Fruit fly (Drosophila melanogaster) whole organism, embryonic: ENCODE results near the gene Sdhaf3.

Experiments
- Abd-B ChIP-seq: fragments of 200-800 bp; sonication (Bioruptor generic); optimal IDR thresholded peaks from 2 replicates; lab custom pipeline; 2018; ENCODE audit warnings: missing biosample characterization, mild to moderate bottlenecking, missing genetic modification characterization, moderate library complexity
- Antp ChIP-seq: fragments of 200-800 bp; sonication (Bioruptor generic); optimal IDR thresholded peaks from 3 replicates; lab custom pipeline; 2016; ENCODE audit warnings: missing biosample characterization, missing genetic modification characterization
- BEAF-32 ChIP-seq: fragments of 200-800 bp; sonication (Bioruptor generic); optimal IDR thresholded peaks from 3 replicates; lab custom pipeline; 2017; ENCODE audit warnings: missing biosample characterization, missing genetic modification characterization, mild to moderate bottlenecking, moderate library complexity, missing genetic modification reagents
- CG10147 ChIP-seq: fragments of 200-800 bp; sonication (Bioruptor generic); optimal IDR thresholded peaks from 2 replicates; lab custom pipeline; 2019; ENCODE audit warnings: missing biosample characterization, mild to moderate bottlenecking, missing genetic modification characterization, moderate library complexity
- CG10366 ChIP-seq: fragments of 200-800 bp; sonication (Bioruptor generic); IDR thresholded peaks from 2 replicates; pipeline ENCODE4 v1.3.6; 2022; ENCODE audit warnings: missing biosample characterization, missing genetic modification characterization
- CG11247 ChIP-seq: fragments of 200-800 bp; sonication (Bioruptor generic); IDR thresholded peaks from 2 replicates; pipeline ENCODE4 v1.3.6; 2022; ENCODE audit warnings: missing biosample characterization, missing genetic modification characterization
- CG11398 ChIP-seq: fragments of 200-800 bp; sonication (Bioruptor generic); optimal IDR thresholded peaks from 2 replicates; lab custom pipeline; 2016; ENCODE audit warnings: missing biosample characterization, missing genetic modification characterization
- CG12104 ChIP-seq: fragments of 200-800 bp; sonication (Bioruptor generic); optimal IDR thresholded peaks from 3 replicates; lab custom pipeline; 2016; ENCODE audit warnings: missing biosample characterization, missing genetic modification characterization
- CG12236 ChIP-seq: fragments of 200-800 bp; sonication (Bioruptor generic); optimal IDR thresholded peaks from 2 replicates; lab custom pipeline; 2016; ENCODE audit warnings: missing biosample characterization, missing genetic modification characterization
- CG12391 ChIP-seq: fragments of 200-800 bp; sonication (Bioruptor generic); optimal IDR thresholded peaks from 3 replicates; lab custom pipeline; 2018; ENCODE audit warnings: missing biosample characterization, mild to moderate bottlenecking, missing genetic modification characterization, moderate library complexity
- CG12942 ChIP-seq: fragments of 200-800 bp; sonication (Bioruptor generic); optimal IDR thresholded peaks from 3 replicates; lab custom pipeline; 2016; ENCODE audit warnings: missing biosample characterization, missing genetic modification characterization
- CG14965 ChIP-seq: fragments of 200-800 bp; sonication (Bioruptor generic); optimal IDR thresholded peaks from 2 replicates; lab custom pipeline; 2016; ENCODE audit warnings: missing biosample characterization, missing genetic modification characterization, borderline replicate concordance
- CG16815 ChIP-seq: fragments of 200-800 bp; sonication (Bioruptor generic); optimal IDR thresholded peaks from 3 replicates; lab custom pipeline; 2017; ENCODE audit warnings: missing biosample characterization, mild to moderate bottlenecking, missing genetic modification characterization
- CG2199 ChIP-seq: fragments of 200-800 bp; sonication (Bioruptor generic); IDR thresholded peaks from 3 replicates; pipeline ENCODE4 v1.3.6; 2022; ENCODE audit warnings: missing biosample characterization, missing genetic modification characterization
- CG30431 ChIP-seq: fragments of 200-800 bp; sonication (Bioruptor generic); optimal IDR thresholded peaks from 2 replicates; lab custom pipeline; 2017; ENCODE audit warnings: missing biosample characterization, missing genetic modification characterization
- CG34224 ChIP-seq: fragments of 200-800 bp; sonication (Bioruptor generic); IDR thresholded peaks from 3 replicates; pipeline ENCODE4 v1.3.6; 2022; ENCODE audit warnings: missing biosample characterization, missing genetic modification characterization; ENCODE audit not compliant: partially characterized antibody
- CG4282 ChIP-seq: fragments of 200-800 bp; sonication (Bioruptor generic); optimal IDR thresholded peaks from 2 replicates; lab custom pipeline; 2016; ENCODE audit warnings: missing biosample characterization, missing genetic modification characterization
- CG4854 ChIP-seq: fragments of 200-800 bp; sonication (Bioruptor generic); optimal IDR thresholded peaks from 2 replicates; lab custom pipeline; 2016; ENCODE audit warnings: missing biosample characterization, missing genetic modification characterization, inconsistent platforms
- CG6683 ChIP-seq: fragments of 200-800 bp; sonication (Bioruptor generic); optimal IDR thresholded peaks from 2 replicates; lab custom pipeline; 2017; ENCODE audit warnings: missing biosample characterization, mild to moderate bottlenecking, missing genetic modification characterization, missing genetic modification reagents
- CG6689 ChIP-seq: fragments of 200-800 bp; sonication (Bioruptor generic); IDR thresholded peaks from 2 replicates; pipeline ENCODE4 v1.3.6; 2022; ENCODE audit warnings: missing biosample characterization, missing genetic modification characterization
- CG9215 ChIP-seq: fragments of 200-800 bp; sonication (Bioruptor generic); IDR thresholded peaks from 2 replicates; pipeline ENCODE4 v1.3.6; 2022; ENCODE audit warnings: missing biosample characterization, missing genetic modification characterization
- E2f1 ChIP-seq: fragments of 200-800 bp; sonication (Bioruptor generic); IDR thresholded peaks from 2 replicates; pipeline ENCODE4 v1.3.6; 2022; ENCODE audit warnings: missing biosample characterization, missing genetic modification characterization
- H15 ChIP-seq: fragments of 200-800 bp; sonication (Bioruptor generic); IDR thresholded peaks from 3 replicates; pipeline ENCODE4 v1.3.6; 2022; ENCODE audit warnings: missing biosample characterization, missing genetic modification characterization
- H2.0 ChIP-seq: fragments of 200-800 bp; sonication (Bioruptor generic); IDR thresholded peaks from 2 replicates; pipeline ENCODE4 v1.3.6; 2022; ENCODE audit warnings: missing biosample characterization, missing genetic modification characterization
- HHEX ChIP-seq: fragments of 200-800 bp; sonication (Bioruptor generic); optimal IDR thresholded peaks from 3 replicates; lab custom pipeline; 2017; ENCODE audit warnings: missing biosample characterization, mild to moderate bottlenecking, missing genetic modification characterization, missing genetic modification reagents
- HmgZ ChIP-seq: fragments of 200-800 bp; sonication (Bioruptor generic); optimal IDR thresholded peaks from 2 replicates; lab custom pipeline; 2018; ENCODE audit warnings: missing biosample characterization, mild to moderate bottlenecking, missing genetic modification characterization
- MBD-R2 ChIP-seq: fragments of 200-800 bp; sonication (Bioruptor generic); IDR thresholded peaks from 2 replicates; pipeline ENCODE4 v1.3.6; 2022; ENCODE audit warnings: missing biosample characterization, missing genetic modification characterization
- Mrtf ChIP-seq: fragments of 200-800 bp; sonication (Bioruptor generic); IDR thresholded peaks from 3 replicates; pipeline ENCODE4 v1.3.6; 2022; ENCODE audit warnings: missing biosample characterization, missing genetic modification characterization
- Ravus ChIP-seq: fragments of 200-800 bp; sonication (Bioruptor generic); IDR thresholded peaks from 2 replicates; pipeline ENCODE4 v1.3.6; 2022; ENCODE audit warnings: missing biosample characterization, missing genetic modification characterization
- Rfx ChIP-seq: fragments of 200-800 bp; sonication (Bioruptor generic); IDR thresholded peaks from 2 replicates; pipeline ENCODE4 v1.3.6; 2022; ENCODE audit warnings: missing biosample characterization, missing genetic modification characterization
- Rx ChIP-seq: fragments of 200-800 bp; sonication (Bioruptor generic); IDR thresholded peaks from 2 replicates; pipeline ENCODE4 v1.3.6; 2022; ENCODE audit warnings: missing biosample characterization, missing genetic modification characterization
- YL-1 ChIP-seq: fragments of 200-800 bp; sonication (Bioruptor generic); optimal IDR thresholded peaks from 3 replicates; lab custom pipeline; 2017; ENCODE audit warnings: missing biosample characterization, mild to moderate bottlenecking, missing genetic modification characterization
- aop ChIP-seq: fragments of 200-800 bp; sonication (Bioruptor generic); IDR thresholded peaks from 2 replicates; pipeline ENCODE4 v1.3.6; 2022; ENCODE audit warnings: missing biosample characterization, missing genetic modification characterization
- danr ChIP-seq: fragments of 200-800 bp; sonication (Bioruptor generic); IDR thresholded peaks from 2 replicates; pipeline ENCODE4 v1.3.6; 2022; ENCODE audit warnings: missing biosample characterization, missing genetic modification characterization
- dysf ChIP-seq: fragments of 200-800 bp; sonication (Bioruptor generic); IDR thresholded peaks from 3 replicates; pipeline ENCODE4 v1.3.6; 2022; ENCODE audit warnings: missing biosample characterization, missing genetic modification characterization
- esg ChIP-seq: fragments of 200-800 bp; sonication (Bioruptor generic); conservative IDR thresholded peaks from 2 replicates; pipeline ENCODE4 v1.3.6; 2022; ENCODE audit warnings: missing biosample characterization, missing genetic modification characterization
- fd3F ChIP-seq: fragments of 200-800 bp; sonication (Bioruptor generic); optimal IDR thresholded peaks from 2 replicates; lab custom pipeline; 2018; ENCODE audit warnings: missing biosample characterization, mild to moderate bottlenecking, missing genetic modification characterization, moderate library complexity
- h ChIP-seq: fragments of >200 bp; optimal IDR thresholded peaks from 2 replicates; lab custom pipeline; 2017
- hb ChIP-seq: fragments of 200-800 bp; sonication (Bioruptor generic); IDR thresholded peaks from 3 replicates; pipeline ENCODE4 v1.3.6; 2022; ENCODE audit warnings: missing biosample characterization, missing genetic modification characterization; ENCODE audit not compliant: partially characterized antibody
- nau ChIP-seq: fragments of 200-800 bp; sonication (Bioruptor generic); optimal IDR thresholded peaks from 3 replicates; lab custom pipeline; 2017; ENCODE audit warnings: missing biosample characterization, mild to moderate bottlenecking, missing genetic modification characterization, missing genetic modification reagents
- pfk ChIP-seq: fragments of 200-800 bp; sonication (Bioruptor generic); optimal IDR thresholded peaks from 2 replicates; lab custom pipeline; 2018; ENCODE audit warnings: missing biosample characterization, mild to moderate bottlenecking, missing genetic modification characterization, moderate library complexity
- pita ChIP-seq: fragments of 200-800 bp; sonication (Bioruptor generic); optimal IDR thresholded peaks from 2 replicates; lab custom pipeline; 2017; ENCODE audit warnings: missing biosample characterization, mild to moderate bottlenecking, missing genetic modification characterization
- ranshi ChIP-seq: fragments of 200-800 bp; sonication (Bioruptor generic); IDR thresholded peaks from 2 replicates; pipeline ENCODE4 v1.3.6; 2022; ENCODE audit warnings: missing biosample characterization, missing genetic modification characterization
- repo ChIP-seq: fragments of 200-800 bp; sonication (Bioruptor generic); optimal IDR thresholded peaks from 2 replicates; lab custom pipeline; 2016; ENCODE audit warnings: missing biosample characterization, missing genetic modification characterization
- run ChIP-seq: fragments of 200-800 bp; sonication (Bioruptor generic); optimal IDR thresholded peaks from 3 replicates; lab custom pipeline; 2018; ENCODE audit warnings: missing biosample characterization, mild to moderate bottlenecking, missing genetic modification characterization
- sc ChIP-seq, 3 experiments: fragments of >200 bp in 2 of 3; fragments of 200-800 bp in 1 of 3; sonication (Bioruptor generic) in 1 of 3; optimal IDR thresholded peaks; 2 replicates in 2 of 3; 3 replicates in 1 of 3; lab custom pipeline; 2017; ENCODE audit warnings: mild to moderate bottlenecking in 1 of 3, missing biosample characterization in 1 of 3, missing genetic modification characterization in 1 of 3, missing genetic modification reagents in 1 of 3
- sr ChIP-seq: fragments of 200-800 bp; sonication (Bioruptor generic); IDR thresholded peaks from 3 replicates; pipeline ENCODE4 v1.3.6; 2022; ENCODE audit warnings: missing biosample characterization, missing genetic modification characterization
- tap ChIP-seq: fragments of 200-800 bp; optimal IDR thresholded peaks from 3 replicates; lab custom pipeline; 2019; ENCODE audit warnings: missing biosample characterization, mild to moderate bottlenecking, missing genetic modification characterization, moderate library complexity
- tgo ChIP-seq: fragments of 200-800 bp; sonication (Bioruptor generic); IDR thresholded peaks from 3 replicates; pipeline ENCODE4 v1.3.6; 2022; ENCODE audit warnings: missing biosample characterization, missing genetic modification characterization
- unc-4 ChIP-seq: fragments of 200-800 bp; sonication (Bioruptor generic); IDR thresholded peaks from 2 replicates; pipeline ENCODE4 v1.3.6; 2022; ENCODE audit warnings: missing biosample characterization, missing genetic modification characterization; ENCODE audit not compliant: partially characterized antibody
- zen ChIP-seq: fragments of 200-800 bp; sonication (Bioruptor generic); optimal IDR thresholded peaks from 3 replicates; lab custom pipeline; 2018; ENCODE audit warnings: missing biosample characterization, mild to moderate bottlenecking, missing genetic modification characterization, moderate library complexity

Sdhaf3 gene

DNA sequence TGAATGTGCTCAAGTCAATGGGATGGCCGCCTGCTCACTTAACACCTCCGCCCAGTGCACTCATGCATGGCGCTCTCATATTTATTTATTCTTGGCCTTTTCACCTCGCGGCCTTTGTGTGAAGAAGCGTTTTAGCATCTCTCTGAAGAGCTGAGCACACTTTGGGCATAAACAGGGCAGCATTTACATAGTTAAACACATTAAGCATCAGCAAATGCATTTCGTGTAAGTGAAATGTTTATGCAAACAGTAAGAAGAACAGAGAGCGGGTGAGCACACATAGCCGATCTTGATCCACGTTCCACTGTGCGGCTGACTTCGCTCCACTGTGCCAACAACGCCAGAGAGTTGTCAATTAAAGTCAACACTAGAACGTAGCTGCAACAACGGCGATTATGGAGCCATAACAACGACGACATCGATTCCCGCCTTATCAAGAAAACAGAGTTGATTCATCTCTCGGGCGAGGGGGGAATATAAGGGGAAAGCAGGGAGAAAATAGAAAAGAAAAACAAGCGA lies 42.4 kb upstream of the Sdhaf3 start (continued):
- TF ChIP-seq H15 (GFP tag; lab: Robert Waterston, UW) (no peak), Rx (GFP tag; lab: Robert Waterston, UW) (no peak), CG9215 (GFP tag; lab: Robert Waterston, UW) (no peak), repo (GFP tag; lab: Kevin White, UChicago) (peak; percentile 23), E2f1 (GFP tag; lab: Robert Waterston, UW) (no peak), Ravus (GFP tag; lab: Robert Waterston, UW) (no peak), CG4854 (GFP tag; lab: Kevin White, UChicago) (no peak), MBD-R2 (GFP tag; lab: Robert Waterston, UW) (no peak), sr (GFP tag; lab: Robert Waterston, UW) (no peak), danr (GFP tag; lab: Robert Waterston, UW) (no peak), run (tag; lab: Kevin White, UChicago) (no peak), h (lab: Kevin White, UChicago) (no peak), nau (peak; percentile 6), hb (no peak), CG10147 (GFP tag; lab: Kevin White, UChicago) (no peak), CG4282 (peak; percentile 15), H2.0 (GFP tag; lab: Robert Waterston, UW) (0 out of 2 replicates have a peak, but pooled peaks have one; percentile 29), unc-4 (GFP tag; lab: Robert Waterston, UW) (no peak), CG12391 (tag; lab: Kevin White, UChicago) (no peak), CG34224 (no peak), dysf (GFP tag; lab: Robert Waterston, UW) (no peak; the same call in 2 of the 3 replicates), CG16815 (GFP tag; lab: Kevin White, UChicago) (peak; percentile 53), CG12104 (GFP tag; lab: Kevin White, UChicago) (peak; percentile 63), CG6683 (GFP tag; lab: Kevin White, UChicago) (peak; percentile 18), CG14965 (GFP tag; lab: Kevin White, UChicago) (no peak), fd3F (no peak), CG10366 (0 out of 2 replicates have a peak, but pooled peaks have one; percentile 16), zen (peak; percentile 61), CG6689 (GFP tag; lab: Robert Waterston, UW) (peak; percentile 41), pfk (GFP tag; lab: Kevin White, UChicago) (peak; percentile 46), CG11398 (GFP tag; lab: Kevin White, UChicago) (peak; percentile 56), CG11247 (GFP tag; lab: Robert Waterston, UW) (0 out of 2 replicates have a peak, but pooled peaks have one; percentile 13), CG30431 (peak; percentile 67), CG12236 (GFP tag; lab: Kevin White, UChicago) (peak; percentile 66), tgo (GFP tag; lab: Robert Waterston, UW) (no peak; the same call in 2 of the 3 replicates), aop (GFP tag; lab: Robert Waterston, UW) (no peak), Rfx (no peak; the same call in 1 of the 2 replicates), ranshi (GFP tag; lab: Robert Waterston, UW) (no peak), tap (tag; lab: Kevin White, UChicago) (peak; percentile 56), HHEX (GFP tag; lab: Kevin White, UChicago) (peak; percentile 59), Mrtf (GFP tag; lab: Robert Waterston, UW) (no peak), HmgZ (tag; lab: Kevin White, UChicago) (no peak), Antp (GFP tag; lab: Kevin White, UChicago) (peak; percentile 48), esg (GFP tag; lab: Robert Waterston, UW) (no peak), sc (optimal IDR thresholded peaks at IDR 0.05; lab: Kevin White, UChicago) (no peak), sc (GFP tag; optimal IDR thresholded peaks at IDR 0.05; lab: Kevin White, UChicago) (peak; percentile 75), CG12942 (GFP tag; lab: Kevin White, UChicago) (peak; percentile 25), pita (no peak), Abd-B (GFP tag; lab: Kevin White, UChicago) (no peak), BEAF-32 (GFP tag; lab: Kevin White, UChicago) (no peak), YL-1 (GFP tag; lab: Kevin White, UChicago) (no peak), CG2199 (GFP tag; lab: Robert Waterston, UW) (no peak)
